Fruit fly (Drosophila melanogaster) whole organism: ENCODE measurements around the gene Nuak.
"Not testable (repeated sequence)": the region's sequence is repeated elsewhere in the genome, so short reads cannot be mapped to it uniquely, and the experiment has no call there.

Experiments used
- CG8478 ChIP-seq: fragments of >200 bp; optimal IDR thresholded peaks from 2 replicates; lab custom pipeline; 2018; ENCODE audit warnings: inconsistent platforms
- Dll ChIP-seq: fragments of >200 bp; optimal IDR thresholded peaks from 2 replicates; lab custom pipeline; 2017
- EcR ChIP-seq, 2 experiments: fragments of >200 bp; optimal IDR thresholded peaks; 2 replicates each; lab custom pipeline; 2017; ENCODE audit warnings: missing biosample characterization in 2 of 2, missing genetic modification characterization in 2 of 2, missing genetic modification reagents in 2 of 2
- pan ChIP-seq: fragments of >200 bp; optimal IDR thresholded peaks from 2 replicates; lab custom pipeline; 2017
- psq ChIP-seq: fragments of >200 bp; optimal IDR thresholded peaks from 2 replicates; lab custom pipeline; 2017
- usp ChIP-seq: fragments of >200 bp; optimal IDR thresholded peaks from 2 replicates; lab custom pipeline; 2017; ENCODE audit warnings: missing biosample characterization, missing genetic modification characterization, mixed read lengths

Gene Nuak

DNA sequence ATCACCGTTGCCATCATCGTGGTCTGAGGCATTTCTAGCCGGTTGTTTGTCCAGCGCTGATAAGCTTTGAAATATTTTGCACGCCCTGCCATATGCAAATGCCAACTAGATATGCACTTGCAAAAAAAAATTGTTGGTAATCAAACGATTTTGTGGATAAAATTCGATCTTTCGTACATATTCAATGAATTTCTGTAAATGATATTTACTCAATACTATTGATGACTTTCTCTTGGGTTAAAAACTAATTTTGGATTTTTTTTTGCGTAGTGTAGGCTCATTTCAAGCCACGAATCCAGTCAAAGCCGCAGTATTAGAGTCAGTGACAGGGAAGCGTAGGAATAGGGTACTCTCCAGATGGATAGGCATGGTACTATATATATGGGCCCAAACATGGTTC lies 19.0 kb downstream of the Nuak start:
- TF ChIP-seq psq (lab: Kevin White, UChicago) (no peak), CG8478 (lab: Kevin White, UChicago) (no peak), Dll (lab: Kevin White, UChicago) (no peak), EcR (GFP tag; optimal IDR thresholded peaks at IDR 0.05; lab: Kevin White, UChicago) (no peak), pan (no peak), usp (GFP tag; lab: Kevin White, UChicago) (no peak)

- TF ChIP-seq CG8478 (lab: Kevin White, UChicago): no peak
- TF ChIP-seq psq (lab: Kevin White, UChicago): no peak
- no peak for TF ChIP-seq EcR (GFP tag; optimal IDR thresholded peaks at IDR 0.05; lab: Kevin White, UChicago)
- TF ChIP-seq Dll (lab: Kevin White, UChicago): no peak
- no peak for TF ChIP-seq usp (GFP tag; lab: Kevin White, UChicago)
- no peak for TF ChIP-seq pan
Observed at dm6 chr3R:10284169-10284568, 20.1 kb downstream of the Nuak start.

dm6 chr3R:10311076-10311744 lies 47.1 kb downstream of the Nuak start, which contains the start of gene CG6293:
TSS of gene CG6293 (minus strand) at chr3R:10311613.
- no peak for TF ChIP-seq pan
- no peak for TF ChIP-seq EcR (GFP tag; optimal IDR thresholded peaks at IDR 0.05; lab: Kevin White, UChicago)
- TF ChIP-seq CG8478 (lab: Kevin White, UChicago): no peak
- no peak for TF ChIP-seq usp (GFP tag; lab: Kevin White, UChicago)
- no peak for TF ChIP-seq Dll (lab: Kevin White, UChicago)

- TF ChIP-seq pan (no peak), usp (GFP tag; lab: Kevin White, UChicago) (no peak), CG8478 (lab: Kevin White, UChicago) (no peak), Dll (lab: Kevin White, UChicago) (no peak), psq (lab: Kevin White, UChicago) (no peak), EcR (GFP tag; optimal IDR thresholded peaks at IDR 0.05; lab: Kevin White, UChicago) (no peak)
Observed at dm6 chr3R:10311745-10312088, 47.6 kb downstream of the Nuak start.

DNA sequence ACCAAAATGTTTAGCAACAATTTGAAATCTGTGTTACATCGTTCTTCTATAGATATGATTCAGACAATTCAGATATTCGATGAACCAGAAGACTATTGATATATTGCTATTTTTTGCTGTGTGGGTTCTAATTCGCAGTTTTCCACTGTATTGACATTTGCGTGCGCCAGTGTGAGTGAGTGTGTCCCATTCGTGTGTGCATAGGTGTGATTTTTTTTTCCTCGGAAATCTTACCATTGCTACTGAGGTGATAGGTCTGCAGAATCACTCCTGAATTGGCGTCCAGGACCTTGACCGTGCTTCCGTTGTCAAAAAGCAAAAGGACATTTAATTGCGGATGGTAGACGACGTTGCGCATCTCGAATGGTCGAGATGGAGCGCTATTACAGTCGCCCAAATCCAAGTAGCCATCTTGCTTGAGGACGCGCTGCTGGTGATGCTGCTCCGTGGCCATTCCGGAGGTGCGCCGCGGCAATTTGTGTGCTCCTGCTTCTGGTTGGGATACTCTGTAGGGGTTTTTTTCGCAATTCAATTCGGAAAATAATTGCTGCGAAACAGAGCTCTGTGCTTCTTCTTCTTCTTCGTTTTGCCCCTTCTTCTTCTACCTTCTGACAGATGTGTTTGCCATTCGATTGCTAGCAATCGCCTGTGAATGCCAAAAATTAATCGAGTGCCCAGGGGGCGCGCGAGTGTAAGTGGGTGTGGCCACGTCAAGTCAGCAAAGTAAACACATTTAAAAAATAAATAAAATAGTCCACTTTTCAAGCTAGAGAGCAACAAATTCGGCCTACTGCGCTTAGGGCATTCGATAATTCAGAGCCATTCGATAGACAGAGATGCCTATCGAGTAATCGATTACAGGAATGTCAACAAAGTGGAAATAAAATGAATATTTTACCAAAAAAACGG lies 66.9 kb downstream of the Nuak start, which contains the start of the genes Bruce and CG12818:
Bruce (minus strand) TSS at position 620 of the 909 bp plus-strand sequence.
CG12818 (plus strand) TSS at position 848 of the 909 bp plus-strand sequence.
- TF ChIP-seq usp (GFP tag; lab: Kevin White, UChicago): no peak
- TF ChIP-seq Dll (lab: Kevin White, UChicago): peak; percentile 77
- TF ChIP-seq EcR (GFP tag; optimal IDR thresholded peaks at IDR 0.05; lab: Kevin White, UChicago): no peak
- TF ChIP-seq psq (lab: Kevin White, UChicago): peak; percentile 54

DNA sequence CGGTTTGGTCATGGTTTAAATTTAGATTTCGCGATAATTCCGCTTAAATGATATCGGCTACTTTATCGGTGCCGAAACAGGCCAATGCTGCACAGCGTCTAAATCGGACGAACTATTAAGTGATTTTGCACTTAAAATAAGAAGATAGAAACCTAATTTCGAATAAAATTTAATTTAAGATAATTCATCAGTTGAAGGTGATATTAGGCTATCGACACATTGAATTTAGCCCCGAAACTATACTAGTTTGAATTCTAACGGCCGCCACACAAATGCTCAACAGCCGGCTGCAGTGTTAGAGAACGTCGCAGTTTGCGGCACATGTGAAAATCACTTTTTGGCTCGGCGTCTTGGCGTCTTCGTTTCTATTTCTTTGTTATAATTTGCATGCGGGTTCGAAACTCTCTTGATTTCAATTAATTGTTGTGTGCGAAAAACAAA lies 68.7 kb downstream of the Nuak start, which contains the start of gene sle:
sle (plus strand) TSS at position 293 of the 441 bp plus-strand sequence.
- no peak for TF ChIP-seq Dll (lab: Kevin White, UChicago)
- no peak for TF ChIP-seq CG8478 (lab: Kevin White, UChicago)
- no peak for TF ChIP-seq psq (lab: Kevin White, UChicago)
- TF ChIP-seq pan: no peak
- no peak for TF ChIP-seq EcR (GFP tag; optimal IDR thresholded peaks at IDR 0.05; lab: Kevin White, UChicago)
- TF ChIP-seq usp (GFP tag; lab: Kevin White, UChicago): no peak

DNA sequence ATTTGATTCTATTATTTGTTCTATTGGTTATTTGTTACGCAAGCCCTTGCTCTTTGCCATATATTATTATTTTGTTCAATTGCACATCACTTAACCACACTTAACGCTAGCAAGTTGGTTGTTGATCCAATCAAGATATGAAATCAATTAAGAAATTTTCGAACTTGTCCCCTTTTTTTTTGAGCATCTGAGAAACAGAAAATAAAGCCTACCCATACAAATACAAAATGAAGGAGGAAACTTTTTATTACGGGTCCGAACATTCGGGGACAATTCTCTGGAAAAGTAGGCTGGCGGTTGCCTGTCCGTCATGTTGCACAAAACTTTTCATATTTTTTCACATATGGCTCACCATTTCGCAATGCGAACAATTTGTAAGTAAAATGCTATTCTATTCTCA lies 73.9 kb downstream of the Nuak start, which contains the start of gene CG12592:
CG12592 (plus strand) TSS at position 301 of the 400 bp plus-strand sequence.
- TF ChIP-seq EcR (GFP tag; optimal IDR thresholded peaks at IDR 0.05; lab: Kevin White, UChicago); CG8478 (lab: Kevin White, UChicago); Dll (lab: Kevin White, UChicago): not testable (repeated sequence)

DNA sequence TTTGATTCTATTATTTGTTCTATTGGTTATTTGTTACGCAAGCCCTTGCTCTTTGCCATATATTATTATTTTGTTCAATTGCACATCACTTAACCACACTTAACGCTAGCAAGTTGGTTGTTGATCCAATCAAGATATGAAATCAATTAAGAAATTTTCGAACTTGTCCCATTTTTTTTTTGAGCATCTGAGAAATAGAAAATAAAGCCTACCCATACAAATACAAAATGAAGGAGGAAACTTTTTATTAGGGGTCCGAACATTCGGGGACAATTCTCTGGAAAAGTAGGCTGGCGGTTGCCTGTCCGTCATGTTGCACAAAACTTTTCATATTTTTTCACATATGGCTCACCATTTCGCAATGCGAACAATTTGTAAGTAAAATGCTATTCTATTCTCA lies 76.5 kb downstream of the Nuak start, which contains the start of gene CG18545:
CG18545 (plus strand) TSS at position 301 of the 400 bp plus-strand sequence.
- TF ChIP-seq CG8478 (lab: Kevin White, UChicago); pan; Dll (lab: Kevin White, UChicago): not testable (repeated sequence)

- not testable (repeated sequence) for TF ChIP-seq CG8478 (lab: Kevin White, UChicago); EcR (GFP tag; optimal IDR thresholded peaks at IDR 0.05; lab: Kevin White, UChicago); pan
Observed at dm6 chr3R:10348461-10348860, 84.4 kb downstream of the Nuak start, which contains the start of gene CG31406. TSS of gene CG31406 (plus strand) at chr3R:10348761.

DNA sequence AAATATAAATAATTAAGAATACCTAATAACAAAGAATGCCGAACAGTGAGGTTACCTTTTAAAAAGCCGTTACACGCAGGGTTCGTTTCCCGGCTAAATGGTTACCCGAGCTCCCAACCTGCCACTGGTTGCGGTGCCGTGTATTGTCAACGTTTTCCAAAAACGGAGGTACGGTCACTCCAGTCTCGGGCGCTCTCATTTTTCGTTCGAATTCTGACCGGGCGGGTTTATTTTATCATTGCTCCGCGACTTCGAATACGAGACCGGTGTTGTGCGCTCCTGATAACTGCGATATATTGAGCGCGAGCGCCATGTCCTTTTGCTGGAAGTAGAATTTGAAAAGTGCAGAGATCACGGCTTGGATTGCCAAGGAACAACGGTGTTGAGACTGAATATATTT lies 85.9 kb downstream of the Nuak start, which contains the start of gene jumu:
jumu (plus strand) TSS at position 196 of the 400 bp plus-strand sequence.
- TF ChIP-seq EcR (GFP tag; optimal IDR thresholded peaks at IDR 0.05; lab: Kevin White, UChicago): no peak
- TF ChIP-seq pan: no peak
- no peak for TF ChIP-seq Dll (lab: Kevin White, UChicago)
- TF ChIP-seq psq (lab: Kevin White, UChicago): no peak
- TF ChIP-seq CG8478 (lab: Kevin White, UChicago): no peak
- no peak for TF ChIP-seq usp (GFP tag; lab: Kevin White, UChicago)
